Fruit fly (Drosophila melanogaster) ovary, adult (tissue): Measurements from ENCODE around the gene Zir.

Experiments used
- CG17801 ChIP-seq: fragments of 200-800 bp; optimal IDR thresholded peaks from 2 replicates; lab custom pipeline; 2019; ENCODE audit warnings: missing biosample characterization, mild to moderate bottlenecking, missing genetic modification characterization, moderate library complexity; ENCODE audit not compliant: partially characterized antibody

The Zir gene

DNA sequence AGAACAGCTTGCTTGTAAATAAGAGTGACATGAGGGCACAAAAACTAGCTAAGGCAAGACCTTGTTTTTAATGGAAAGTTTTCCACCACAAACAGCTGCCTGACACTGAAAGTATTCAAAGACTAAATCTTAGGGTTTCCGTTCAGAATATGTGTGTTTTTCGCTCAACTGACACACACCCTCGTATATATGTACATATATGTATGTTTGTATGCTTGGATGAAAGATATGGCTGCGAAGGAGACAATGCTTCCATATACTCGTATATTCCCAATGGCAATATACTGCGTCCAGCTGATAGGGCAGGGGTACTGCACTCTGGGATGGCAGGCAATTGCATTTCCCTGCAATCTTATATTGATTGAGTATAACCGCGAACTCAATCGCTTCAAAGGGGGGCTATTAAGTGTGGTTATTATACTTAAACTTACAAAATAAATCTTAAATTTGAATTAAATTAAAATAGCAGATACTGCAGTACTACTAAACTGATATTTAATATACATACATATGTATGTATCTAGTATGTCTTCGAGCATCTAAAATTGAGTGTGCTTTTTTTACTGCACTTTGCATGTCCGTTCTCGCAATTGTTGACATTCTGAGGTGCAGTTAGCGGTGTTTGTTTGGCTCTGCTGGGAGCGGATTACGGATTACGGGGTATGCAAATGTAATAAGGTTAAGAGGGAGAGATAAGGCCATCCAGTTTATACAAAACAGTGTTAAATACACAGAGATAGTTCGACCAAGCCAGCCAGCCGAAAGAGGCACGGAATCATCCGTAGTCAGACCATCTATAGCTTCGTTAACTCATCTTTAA lies 40.2 kb downstream of the Zir start:
- TF ChIP-seq CG17801 (GFP tag; lab: Kevin White, UChicago) = no peak

- no peak for TF ChIP-seq CG17801 (GFP tag; lab: Kevin White, UChicago)
These were observed 41.0 kb downstream of the Zir start for dm6 chr2L:135383-136130.

- TF ChIP-seq CG17801 (GFP tag; lab: Kevin White, UChicago) = no peak
These were observed 41.5 kb downstream of the Zir start for dm6 chr2L:136131-136426.

- TF ChIP-seq CG17801 (GFP tag; lab: Kevin White, UChicago) = no peak
These were observed 42.5 kb downstream of the Zir start for dm6 chr2L:136747-137709.

- no peak for TF ChIP-seq CG17801 (GFP tag; lab: Kevin White, UChicago)
These were observed 43.5 kb downstream of the Zir start for dm6 chr2L:138063-138462.

- TF ChIP-seq CG17801 (GFP tag; lab: Kevin White, UChicago) = no peak
These were observed 45.1 kb downstream of the Zir start for dm6 chr2L:139610-140009.

DNA sequence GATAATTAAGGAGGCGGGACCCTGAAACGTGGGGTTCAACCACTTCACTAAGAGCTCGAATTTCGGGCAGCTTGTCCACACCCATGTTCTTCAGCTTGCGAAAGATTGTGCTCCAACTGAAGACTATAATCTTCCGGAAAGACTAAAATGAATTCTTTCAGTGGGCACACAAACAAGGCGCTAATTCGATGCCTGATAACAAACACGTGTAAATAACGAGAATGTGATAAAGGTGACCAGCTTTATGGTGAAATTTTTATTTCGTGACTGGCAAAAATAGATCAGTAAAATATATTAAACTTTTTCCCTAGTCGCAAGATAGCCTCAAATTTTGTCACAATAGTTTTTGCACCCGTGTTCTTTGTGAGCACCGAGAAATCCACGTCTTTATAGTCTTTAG lies 46.3 kb downstream of the Zir start, which contains the start of the genes CG31975 and ovm:
CG31975 (minus strand) TSS at position 144 of the 400 bp plus-strand sequence.
ovm (minus strand) TSS at position 144 of the 400 bp plus-strand sequence.
- no peak for TF ChIP-seq CG17801 (GFP tag; lab: Kevin White, UChicago)

DNA sequence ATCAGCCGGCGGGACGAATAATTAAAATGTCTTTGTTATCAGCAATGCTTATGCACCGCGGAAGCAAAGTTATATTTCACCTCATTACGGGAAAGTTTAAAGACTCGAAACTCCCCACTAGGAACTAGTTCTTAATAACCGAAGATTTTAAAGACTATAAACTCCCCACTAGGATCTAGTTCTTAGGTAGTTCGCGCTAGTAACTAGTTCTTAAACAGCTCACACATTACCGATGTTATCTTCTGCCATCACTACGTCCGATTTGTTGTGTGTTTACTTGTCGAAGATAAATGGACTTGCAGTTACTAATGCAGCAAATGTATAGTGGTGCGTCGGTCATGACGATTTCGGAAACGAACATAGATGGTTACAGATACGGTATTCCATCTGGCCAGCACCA lies 48.5 kb downstream of the Zir start, which contains the start of the genes CG31974 and CG11454:
CG31974 (minus strand) TSS at position 4 of the 400 bp plus-strand sequence.
CG11454 (plus strand) TSS at position 236 of the 400 bp plus-strand sequence.
- no peak for TF ChIP-seq CG17801 (GFP tag; lab: Kevin White, UChicago)

DNA sequence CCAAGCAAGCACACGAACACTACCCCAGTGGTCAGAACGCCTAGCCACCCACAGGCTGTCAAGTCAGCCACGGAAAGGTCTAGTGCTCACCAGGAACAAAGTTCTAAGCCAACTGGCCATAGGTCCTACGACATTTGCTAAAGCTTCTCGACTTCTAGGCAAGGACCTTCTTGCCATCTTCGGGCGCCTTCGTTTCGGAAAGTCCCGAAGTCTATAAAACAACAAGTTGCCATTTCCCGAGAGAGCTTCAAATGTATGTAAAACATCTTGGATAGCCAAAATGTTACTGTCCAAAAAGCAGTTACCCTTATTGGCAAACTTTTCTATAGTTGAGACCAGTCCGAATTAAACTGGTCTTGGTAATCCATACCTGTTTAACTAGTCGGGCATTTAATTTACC lies 52.0 kb downstream of the Zir start:
- no peak for TF ChIP-seq CG17801 (GFP tag; lab: Kevin White, UChicago)
